Fruit fly (Drosophila melanogaster) whole organism, embryonic: Measurements from ENCODE around the gene CG7568.

Source experiments
- Abd-B ChIP-seq: fragments of 200-800 bp; sonication (Bioruptor generic); optimal IDR thresholded peaks from 2 replicates; lab custom pipeline; 2018; ENCODE audit warnings: missing biosample characterization, mild to moderate bottlenecking, missing genetic modification characterization, moderate library complexity
- CG12744 ChIP-seq: fragments of 200-800 bp; sonication (Bioruptor generic); optimal IDR thresholded peaks from 2 replicates; lab custom pipeline; 2016; ENCODE audit warnings: missing biosample characterization, missing genetic modification characterization
- CG13296 ChIP-seq: fragments of 200-800 bp; sonication (Bioruptor generic); optimal IDR thresholded peaks from 3 replicates; lab custom pipeline; 2018; ENCODE audit warnings: missing biosample characterization, mild to moderate bottlenecking, missing genetic modification characterization
- CG14441 ChIP-seq: fragments of 200-800 bp; sonication (Bioruptor generic); IDR thresholded peaks from 2 replicates; pipeline ENCODE4 v1.3.6; 2022; ENCODE audit warnings: missing biosample characterization, missing genetic modification characterization
- CG15011 ChIP-seq: fragments of 200-800 bp; sonication (Bioruptor generic); optimal IDR thresholded peaks from 3 replicates; lab custom pipeline; 2018; ENCODE audit warnings: missing biosample characterization, mild to moderate bottlenecking, missing genetic modification characterization
- CG15269 ChIP-seq: fragments of 200-800 bp; sonication (Bioruptor generic); optimal IDR thresholded peaks from 2 replicates; lab custom pipeline; 2018; ENCODE audit warnings: missing biosample characterization, mild to moderate bottlenecking, missing genetic modification characterization, moderate library complexity
- CG16815 ChIP-seq: fragments of 200-800 bp; sonication (Bioruptor generic); optimal IDR thresholded peaks from 3 replicates; lab custom pipeline; 2017; ENCODE audit warnings: missing biosample characterization, mild to moderate bottlenecking, missing genetic modification characterization
- CG17328 ChIP-seq: fragments of 200-800 bp; sonication (Bioruptor generic); IDR thresholded peaks from 2 replicates; pipeline ENCODE4 v1.3.6; 2022; ENCODE audit warnings: missing biosample characterization, missing genetic modification characterization
- CG17359 ChIP-seq: fragments of 200-800 bp; sonication (Bioruptor generic); optimal IDR thresholded peaks from 3 replicates; lab custom pipeline; 2018; ENCODE audit warnings: missing biosample characterization, mild to moderate bottlenecking, missing genetic modification characterization, moderate library complexity
- CG1792 ChIP-seq: fragments of 200-800 bp; sonication (Bioruptor generic); optimal IDR thresholded peaks from 2 replicates; lab custom pipeline; 2016; ENCODE audit warnings: missing biosample characterization, missing genetic modification characterization
- CG18011 ChIP-seq: fragments of 200-800 bp; sonication (Bioruptor generic); optimal IDR thresholded peaks from 2 replicates; lab custom pipeline; 2017; ENCODE audit warnings: missing biosample characterization, missing genetic modification characterization, mild to moderate bottlenecking, moderate library complexity, missing genotype
- CG18764 ChIP-seq: fragments of 200-800 bp; sonication (Bioruptor generic); optimal IDR thresholded peaks from 3 replicates; lab custom pipeline; 2016; ENCODE audit warnings: missing biosample characterization, missing genetic modification characterization
- CG2199 ChIP-seq: fragments of 200-800 bp; sonication (Bioruptor generic); IDR thresholded peaks from 3 replicates; pipeline ENCODE4 v1.3.6; 2022; ENCODE audit warnings: missing biosample characterization, missing genetic modification characterization
- CG31388 ChIP-seq: fragments of 200-800 bp; sonication (Bioruptor generic); optimal IDR thresholded peaks from 2 replicates; lab custom pipeline; 2016; ENCODE audit warnings: missing biosample characterization, missing genetic modification characterization
- CG3847 ChIP-seq: fragments of 200-800 bp; sonication (Bioruptor generic); IDR thresholded peaks from 2 replicates; pipeline ENCODE4 v1.3.6; 2022; ENCODE audit warnings: missing biosample characterization, missing genetic modification characterization
- CG6765 ChIP-seq: fragments of 200-800 bp; sonication (Bioruptor generic); optimal IDR thresholded peaks from 3 replicates; lab custom pipeline; 2017; ENCODE audit warnings: missing biosample characterization, mild to moderate bottlenecking, missing genetic modification characterization
- CG7745 ChIP-seq: fragments of 200-800 bp; sonication (Bioruptor generic); optimal IDR thresholded peaks from 2 replicates; lab custom pipeline; 2018; ENCODE audit warnings: missing biosample characterization, mild to moderate bottlenecking, missing genetic modification characterization, moderate library complexity
- CG8924 ChIP-seq: fragments of 200-800 bp; optimal IDR thresholded peaks from 3 replicates; lab custom pipeline; 2019; ENCODE audit warnings: missing biosample characterization, mild to moderate bottlenecking, missing genetic modification characterization, moderate library complexity
- D19B ChIP-seq: fragments of 200-800 bp; sonication (Bioruptor generic); optimal IDR thresholded peaks from 2 replicates; lab custom pipeline; 2017; ENCODE audit warnings: missing biosample characterization, mild to moderate bottlenecking, missing genetic modification characterization
- Dp ChIP-seq: fragments of 200-800 bp; sonication (Bioruptor generic); optimal IDR thresholded peaks from 2 replicates; lab custom pipeline; 2018; ENCODE audit warnings: missing biosample characterization, mild to moderate bottlenecking, missing genetic modification characterization, moderate library complexity
- Drgx ChIP-seq: fragments of 200-800 bp; sonication (Bioruptor generic); IDR thresholded peaks from 2 replicates; pipeline ENCODE4 v1.3.6; 2022; ENCODE audit warnings: missing biosample characterization, missing genetic modification characterization
- E2f2 ChIP-seq: fragments of 200-800 bp; sonication (Bioruptor generic); IDR thresholded peaks from 2 replicates; pipeline ENCODE4 v1.3.6; 2022; ENCODE audit warnings: missing biosample characterization, missing genetic modification characterization
- HLHmδ ChIP-seq: fragments of 200-800 bp; sonication (Bioruptor generic); optimal IDR thresholded peaks from 2 replicates; lab custom pipeline; 2018; ENCODE audit warnings: missing biosample characterization, mild to moderate bottlenecking, missing genetic modification characterization, moderate library complexity
- Hand ChIP-seq: fragments of 200-800 bp; sonication (Bioruptor generic); optimal IDR thresholded peaks from 2 replicates; lab custom pipeline; 2017; ENCODE audit warnings: mild to moderate bottlenecking, missing biosample characterization, missing genetic modification reagents, missing genetic modification characterization
- Hr3 ChIP-seq: fragments of 200-800 bp; sonication (Bioruptor generic); optimal IDR thresholded peaks from 3 replicates; lab custom pipeline; 2016; ENCODE audit warnings: missing biosample characterization, missing genetic modification characterization
- Hr39 ChIP-seq: fragments of >200 bp; optimal IDR thresholded peaks from 2 replicates; lab custom pipeline; 2017
- Lpt ChIP-seq: fragments of >200 bp; optimal IDR thresholded peaks from 2 replicates; lab custom pipeline; 2018; ENCODE audit warnings: missing biosample characterization, missing genetic modification characterization
- PHDP ChIP-seq: fragments of 200-800 bp; sonication (Bioruptor generic); optimal IDR thresholded peaks from 3 replicates; lab custom pipeline; 2018; ENCODE audit warnings: missing biosample characterization, mild to moderate bottlenecking, missing genetic modification characterization, moderate library complexity
- Trl ChIP-seq, 3 experiments: fragments of >200 bp in 2 of 3; fragments of 200-800 bp in 1 of 3; sonication (Bioruptor generic) in 1 of 3; optimal IDR thresholded peaks; 2 replicates in 1 of 3; 3 replicates in 2 of 3; lab custom pipeline; 2016 to 2017; ENCODE audit warnings: missing biosample characterization in 1 of 3, missing genetic modification characterization in 1 of 3
- ap ChIP-seq: fragments of 200-800 bp; sonication (Bioruptor generic); IDR thresholded peaks from 2 replicates; pipeline ENCODE4 v1.3.6; 2022; ENCODE audit warnings: missing biosample characterization, missing genetic modification characterization
- ase ChIP-seq: fragments of 200-800 bp; sonication (Bioruptor generic); IDR thresholded peaks from 3 replicates; pipeline ENCODE4 v1.3.6; 2022; ENCODE audit warnings: missing biosample characterization, missing genetic modification characterization
- cg ChIP-seq: fragments of 200-800 bp; sonication (Bioruptor generic); optimal IDR thresholded peaks from 3 replicates; lab custom pipeline; 2019; ENCODE audit warnings: missing biosample characterization, mild to moderate bottlenecking, missing genetic modification characterization, moderate library complexity
- crol ChIP-seq: fragments of 200-800 bp; sonication (Bioruptor generic); IDR thresholded peaks from 2 replicates; pipeline ENCODE4 v1.3.6; 2022; ENCODE audit warnings: missing biosample characterization, missing genetic modification characterization
- danr ChIP-seq: fragments of 200-800 bp; sonication (Bioruptor generic); IDR thresholded peaks from 2 replicates; pipeline ENCODE4 v1.3.6; 2022; ENCODE audit warnings: missing biosample characterization, missing genetic modification characterization
- emc ChIP-seq: fragments of 200-800 bp; sonication (Bioruptor generic); optimal IDR thresholded peaks from 2 replicates; lab custom pipeline; 2016; ENCODE audit warnings: missing biosample characterization, missing genetic modification characterization
- ham ChIP-seq: fragments of 200-800 bp; sonication (Bioruptor generic); IDR thresholded peaks from 2 replicates; pipeline ENCODE4 v1.3.6; 2022; ENCODE audit warnings: missing biosample characterization, missing genetic modification characterization
- ind ChIP-seq: fragments of 200-800 bp; sonication (Bioruptor generic); optimal IDR thresholded peaks from 3 replicates; lab custom pipeline; 2016; ENCODE audit warnings: missing biosample characterization, missing genetic modification characterization
- insv ChIP-seq, 2 experiments: fragments of 200-800 bp; sonication (Bioruptor generic); optimal IDR thresholded peaks; 3 replicates each; lab custom pipeline; 2016 to 2018; ENCODE audit warnings: missing biosample characterization in 2 of 2, missing genetic modification characterization in 2 of 2
- lbe ChIP-seq: fragments of 200-800 bp; sonication (Bioruptor generic); optimal IDR thresholded peaks from 2 replicates; lab custom pipeline; 2016; ENCODE audit warnings: missing biosample characterization, mild to moderate bottlenecking, missing genetic modification characterization
- nau ChIP-seq: fragments of 200-800 bp; sonication (Bioruptor generic); optimal IDR thresholded peaks from 3 replicates; lab custom pipeline; 2017; ENCODE audit warnings: missing biosample characterization, mild to moderate bottlenecking, missing genetic modification characterization, missing genetic modification reagents
- p53 ChIP-seq: fragments of 200-800 bp; sonication (Bioruptor generic); optimal IDR thresholded peaks from 2 replicates; lab custom pipeline; 2016; ENCODE audit warnings: missing biosample characterization, missing genetic modification characterization
- pan ChIP-seq, 4 experiments: fragments of >200 bp in 3 of 4; fragments of 200-800 bp in 1 of 4; sonication (Bioruptor generic) in 1 of 4; optimal IDR thresholded peaks in 3 of 4; IDR thresholded peaks in 1 of 4; 2 replicates each; pipeline versions ENCODE4 v1.3.6 to Lab custom; 2017 to 2022; ENCODE audit warnings: missing biosample characterization in 2 of 4, missing genetic modification characterization in 2 of 4, mixed read lengths in 1 of 4
- pros ChIP-seq: fragments of 200-800 bp; sonication (Bioruptor generic); optimal IDR thresholded peaks from 3 replicates; lab custom pipeline; 2019; ENCODE audit warnings: missing biosample characterization, mild to moderate bottlenecking, missing genetic modification characterization, moderate library complexity
- sens ChIP-seq: fragments of 200-800 bp; sonication (Bioruptor generic); peaks from one replicate; lab custom pipeline; 2016; ENCODE audit warnings: missing biosample characterization, missing genetic modification characterization
- sr ChIP-seq: fragments of 200-800 bp; sonication (Bioruptor generic); IDR thresholded peaks from 3 replicates; pipeline ENCODE4 v1.3.6; 2022; ENCODE audit warnings: missing biosample characterization, missing genetic modification characterization
- tap ChIP-seq: fragments of 200-800 bp; optimal IDR thresholded peaks from 3 replicates; lab custom pipeline; 2019; ENCODE audit warnings: missing biosample characterization, mild to moderate bottlenecking, missing genetic modification characterization, moderate library complexity
- tgo ChIP-seq: fragments of 200-800 bp; sonication (Bioruptor generic); IDR thresholded peaks from 3 replicates; pipeline ENCODE4 v1.3.6; 2022; ENCODE audit warnings: missing biosample characterization, missing genetic modification characterization
- twi ChIP-seq: fragments of 200-800 bp; optimal IDR thresholded peaks from 2 replicates; lab custom pipeline; 2019; ENCODE audit warnings: missing biosample characterization, mild to moderate bottlenecking, missing genetic modification characterization, moderate library complexity
- usp ChIP-seq: fragments of >200 bp; optimal IDR thresholded peaks from 2 replicates; lab custom pipeline; 2017; ENCODE audit warnings: missing biosample characterization, missing genetic modification characterization
- zen ChIP-seq: fragments of 200-800 bp; sonication (Bioruptor generic); optimal IDR thresholded peaks from 3 replicates; lab custom pipeline; 2018; ENCODE audit warnings: missing biosample characterization, mild to moderate bottlenecking, missing genetic modification characterization, moderate library complexity

The CG7568 gene

dm6 chr3R:29566997-29567670 lies 33.5 kb downstream of the CG7568 start (continued):
- TF ChIP-seq CG31388 (GFP tag; lab: Kevin White, UChicago) (peak; percentile 6), CG15011 (GFP tag; lab: Kevin White, UChicago) (no peak), Abd-B (GFP tag; lab: Kevin White, UChicago) (peak; percentile 52), pan (optimal IDR thresholded peaks at IDR 0.05; lab: Kevin White, UChicago) (no peak), pan (GFP tag; optimal IDR thresholded peaks at IDR 0.05 in 1 of 2, IDR thresholded peaks at IDR 0.05 in 1 of 2) (peak in 1 of 2 experiments; percentile 76), CG3847 (peak; percentile 43), zen (peak; percentile 82), twi (tag; lab: Kevin White, UChicago) (peak; percentile 37), nau (GFP tag; lab: Kevin White, UChicago) (no peak), danr (GFP tag; lab: Robert Waterston, UW) (0 out of 2 replicates have a peak, but pooled peaks have one; percentile 29), CG17359 (peak; percentile 74), sens (peak; percentile 95), crol (peak; percentile 51), E2f2 (GFP tag; lab: Robert Waterston, UW) (no peak), CG15269 (tag; lab: Kevin White, UChicago) (no peak), Trl (optimal IDR thresholded peaks at IDR 0.05; lab: Kevin White, UChicago) (peak in 1 of 2 experiments; percentile 5), Trl (GFP tag; optimal IDR thresholded peaks at IDR 0.05; lab: Kevin White, UChicago) (peak; percentile 43), CG1792 (GFP tag; lab: Kevin White, UChicago) (peak; percentile 9), Hr39 (lab: Kevin White, UChicago) (no peak), CG18011 (GFP tag; lab: Kevin White, UChicago) (no peak), HLHmδ (GFP tag; lab: Kevin White, UChicago) (no peak), emc (GFP tag; lab: Kevin White, UChicago) (no peak), CG8924 (tag; lab: Kevin White, UChicago) (peak; percentile 61), CG7745 (tag; lab: Kevin White, UChicago) (no peak), pros (no peak), Hr3 (GFP tag; lab: Kevin White, UChicago) (peak; percentile 46), CG18764 (peak; percentile 45), CG13296 (GFP tag; lab: Kevin White, UChicago) (peak; percentile 11), tgo (GFP tag; lab: Robert Waterston, UW) (peak; percentile 60), lbe (GFP tag; lab: Kevin White, UChicago) (peak; percentile 36), tap (peak; percentile 53), CG17328 (peak; percentile 85), ase (GFP tag; lab: Robert Waterston, UW) (peak; percentile 44; the same call in 1 of the 3 replicates), CG2199 (GFP tag; lab: Robert Waterston, UW) (0 out of 3 replicates have a peak, but pooled peaks have one; percentile 36), ind (GFP tag; lab: Kevin White, UChicago) (peak; percentile 61), D19B (GFP tag; lab: Kevin White, UChicago) (no peak), CG14441 (GFP tag; lab: Robert Waterston, UW) (peak; percentile 57), PHDP (tag; lab: Kevin White, UChicago) (peak; percentile 45), Lpt (GFP tag; lab: Kevin White, UChicago) (no peak), CG16815 (peak; percentile 74), cg (peak; percentile 48), insv (GFP tag; optimal IDR thresholded peaks at IDR 0.05; lab: Kevin White, UChicago) (no peak), usp (GFP tag; lab: Kevin White, UChicago) (no peak), Drgx (GFP tag; lab: Robert Waterston, UW) (peak; percentile 74), CG12744 (GFP tag; lab: Kevin White, UChicago) (no peak), Dp (no peak), sr (GFP tag; lab: Robert Waterston, UW) (no peak), CG6765 (GFP tag; lab: Kevin White, UChicago) (no peak), ham (no peak), p53 (GFP tag; lab: Kevin White, UChicago) (no peak), Hand (GFP tag; lab: Kevin White, UChicago) (no peak), ap (GFP tag; lab: Robert Waterston, UW) (peak; percentile 56; the same call in 1 of the 2 replicates)
